Fruit fly (Drosophila melanogaster) S2 (cell line): ENCODE results near the gene Dok.

Source experiments
- CG8478 ChIP-seq: fragments of >200 bp; optimal IDR thresholded peaks from 2 replicates; lab custom pipeline; 2018
- CTCF ChIP-seq, 2 experiments: fragments of >200 bp; optimal IDR thresholded peaks; 2 replicates each; lab custom pipeline; 2018

- TF ChIP-seq CG8478 (lab: Kevin White, UChicago) (no peak), CTCF (optimal IDR thresholded peaks at IDR 0.05; lab: Kevin White, UChicago) (no peak)
These were observed 11.6 kb upstream of the Dok start for dm6 chrX:7312406-7312805.
